Fruit fly (Drosophila melanogaster) Kc167 (cell line): ENCODE measurements around the gene CG43347.

ENCODE experiments used
- Myc ChIP-seq: fragments of >200 bp; optimal IDR thresholded peaks from 2 replicates; lab custom pipeline; 2017; ENCODE audit warnings: missing external identifiers
- insv ChIP-seq: fragments of >200 bp; optimal IDR thresholded peaks from 3 replicates; lab custom pipeline; 2018; ENCODE audit warnings: missing external identifiers

DNA sequence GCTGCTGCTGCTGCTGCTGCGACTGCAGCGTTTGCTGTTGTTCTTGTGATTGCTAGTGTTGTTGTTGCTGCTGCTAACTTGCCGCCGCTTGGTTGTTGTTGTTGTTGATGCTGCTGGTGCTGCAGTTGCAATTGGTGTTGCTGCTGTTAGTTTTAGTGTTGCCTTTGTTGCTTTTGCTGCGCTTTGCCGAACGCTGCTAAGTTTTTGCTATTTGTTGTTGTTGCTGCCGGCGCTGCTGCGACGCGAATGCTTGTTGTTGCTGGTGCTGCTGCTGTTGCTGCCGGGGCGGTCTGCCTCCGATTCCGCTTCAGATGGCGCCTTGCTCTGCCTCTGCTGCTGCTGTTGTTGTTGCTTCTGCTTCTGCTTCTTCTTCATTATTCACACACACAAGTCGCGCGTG is 1.5 kb downstream of the CG43347 start:
- TF ChIP-seq Myc (lab: Kevin White, UChicago) (no peak), insv (lab: Kevin White, UChicago) (no peak)
